Fruit fly (Drosophila melanogaster) whole organism, wandering third instar larva: Measurements from ENCODE around the gene CG32713.

Source experiments
- Dfd ChIP-seq: fragments of >200 bp; optimal IDR thresholded peaks from 2 replicates; lab custom pipeline; 2017; ENCODE audit warnings: missing biosample characterization, missing genetic modification characterization
- Hr78 ChIP-seq: fragments of >200 bp; optimal IDR thresholded peaks from 2 replicates; lab custom pipeline; 2017; ENCODE audit warnings: missing biosample characterization, missing genetic modification characterization
- Mio ChIP-seq: sonication (Bioruptor generic); optimal IDR thresholded peaks from 2 replicates; lab custom pipeline; 2016; ENCODE audit warnings: missing biosample characterization, missing genetic modification characterization

DNA sequence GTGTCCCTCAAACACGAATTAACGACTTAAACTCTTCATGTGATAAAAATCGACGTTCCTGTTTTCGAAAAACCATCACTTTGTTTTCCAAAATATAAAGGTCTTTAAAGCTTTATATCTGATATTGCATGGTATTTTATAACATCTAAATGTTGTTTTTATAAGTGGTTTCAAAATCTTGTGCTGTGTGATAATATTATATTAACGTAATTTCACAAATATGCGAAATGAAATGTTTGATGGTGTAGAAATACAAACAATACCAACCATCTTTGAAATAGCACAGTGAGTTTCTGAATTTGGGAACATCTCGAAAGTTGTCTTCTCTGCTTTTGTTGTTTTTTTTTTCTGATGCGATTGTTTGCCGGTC, 33.5 kb upstream of the CG32713 start:
- no peak for TF ChIP-seq Dfd (GFP tag; lab: Kevin White, UChicago)
- TF ChIP-seq Hr78 = no peak
- TF ChIP-seq Mio (GFP tag; lab: Kevin White, UChicago) = no peak
